Worm (Caenorhabditis elegans) whole organism, young adult: Measurements from ENCODE around the gene F36H5.8.

ENCODE experiments used
- B0035.1 ChIP-seq: sonication (generic microtip); optimal IDR thresholded peaks from 2 replicates; lab custom pipeline; 2016; ENCODE audit warnings: missing genetic modification characterization, mild to moderate bottlenecking, missing compliant biosample characterization, missing genotype, missing genetic modification reagents
- F55B11.4 ChIP-seq: sonication (generic microtip); optimal IDR thresholded peaks from 2 replicates; lab custom pipeline; 2016; ENCODE audit warnings: missing compliant biosample characterization, missing genetic modification characterization, borderline replicate concordance; ENCODE audit not compliant: insufficient read depth
- K12H6.12 ChIP-seq: fragments of 200-800 bp; sonication (Bioruptor generic); optimal IDR thresholded peaks from 2 replicates; lab custom pipeline; 2018; ENCODE audit warnings: mild to moderate bottlenecking, missing genetic modification characterization, missing compliant biosample characterization
- hsf-1 ChIP-seq: fragments of 200-800 bp; sonication (Bioruptor generic); IDR thresholded peaks from 2 replicates; pipeline ENCODE4 v1.3.6; 2022; ENCODE audit warnings: missing genetic modification reagents, missing genetic modification characterization, missing compliant biosample characterization
- lin-26 ChIP-seq: fragments of 200-800 bp; sonication (Bioruptor generic); IDR thresholded peaks from 2 replicates; pipeline ENCODE4 v1.3.6; 2022; ENCODE audit warnings: missing genetic modification reagents, missing genetic modification characterization, missing compliant biosample characterization
- snpc-4 ChIP-seq, 5 experiments: fragments of 150-350 bp in 1 of 5; sonication (generic microtip) in 4 of 5; optimal IDR thresholded peaks; 2 replicates each; lab custom pipeline; 2014 to 2018; ENCODE audit warnings: missing genetic modification characterization in 5 of 5, missing biosample characterization in 3 of 5, antibody characterized with exemption in 2 of 5, mild to moderate bottlenecking in 2 of 5, missing compliant biosample characterization in 2 of 5, missing genotype in 2 of 5, moderate library complexity in 2 of 5, missing genetic modification reagents in 1 of 5
- somi-1 ChIP-seq: fragments of 200-800 bp; sonication (Bioruptor generic); optimal IDR thresholded peaks from 2 replicates; lab custom pipeline; 2018; ENCODE audit warnings: mild to moderate bottlenecking, missing genetic modification characterization, missing compliant biosample characterization
- ztf-25 ChIP-seq: fragments of 200-800 bp; sonication (Bioruptor generic); IDR thresholded peaks from 2 replicates; pipeline ENCODE4 v1.3.6; 2022; ENCODE audit warnings: missing genetic modification reagents, missing genetic modification characterization, missing compliant biosample characterization
- ztf-28 ChIP-seq: fragments of 200-800 bp; sonication (Bioruptor generic); IDR thresholded peaks from 2 replicates; pipeline ENCODE4 v1.3.6; 2022; ENCODE audit warnings: missing genetic modification reagents, missing genetic modification characterization, missing compliant biosample characterization

ce11 chrII:1714772-1715353 is 35.6 kb downstream of the F36H5.8 start, which contains the start of gene btb-6:
- TF ChIP-seq B0035.1 (tag; lab: Kevin White, UChicago) (no peak), hsf-1 (GFP tag; lab: Robert Waterston, UW) (no peak), ztf-28 (GFP tag; lab: Robert Waterston, UW) (no peak), K12H6.12 (tag; lab: Kevin White, UChicago) (no peak), F55B11.4 (no peak), lin-26 (GFP tag; lab: Robert Waterston, UW) (no peak), ztf-25 (GFP tag; lab: Robert Waterston, UW) (no peak), somi-1 (GFP tag; lab: Kevin White, UChicago) (no peak), snpc-4 (GFP tag; optimal IDR thresholded peaks at IDR 0.05; lab: Kevin White, UChicago) (no peak), snpc-4 (tag; optimal IDR thresholded peaks at IDR 0.05; lab: Kevin White, UChicago) (no peak)
